Worm (Caenorhabditis elegans): Measurements from ENCODE around the gene gei-18.

Gene gei-18

ce11 chrIV:13984041-13984440, 1.7 kb upstream of the gei-18 start, which contains the start of gene tor-2:
Gene tor-2 (minus strand): TSS chrIV:13984141.
- TF ChIP-seq ceh-24 (tag; optimal IDR thresholded peaks at IDR 0.05), result no peak
- TF ChIP-seq hlh-8 (tag; optimal IDR thresholded peaks at IDR 0.05), result no peak
- TF ChIP-seq T23F11.4 (GFP tag; optimal IDR thresholded peaks at IDR 0.05), result no peak
- TF ChIP-seq unc-86 (tag; optimal IDR thresholded peaks at IDR 0.05), result no peak
- TF ChIP-seq syd-9 (tag; optimal IDR thresholded peaks at IDR 0.05), result no peak
- TF ChIP-seq unc-55 (GFP tag; optimal IDR thresholded peaks at IDR 0.05), result no peak
- no peak for TF ChIP-seq nhr-11 (tag; optimal IDR thresholded peaks at IDR 0.05)
- TF ChIP-seq ceh-30 (tag; optimal IDR thresholded peaks at IDR 0.05), result no peak
- TF ChIP-seq fkh-10 (GFP tag; optimal IDR thresholded peaks at IDR 0.05), result no peak
- TF ChIP-seq C38D4.7 (GFP tag; optimal IDR thresholded peaks at IDR 0.05), result no peak
- no peak for TF ChIP-seq ceh-31 (tag; optimal IDR thresholded peaks at IDR 0.05)

- TF ChIP-seq nhr-11 (tag; optimal IDR thresholded peaks at IDR 0.05) (no peak), ceh-31 (tag; optimal IDR thresholded peaks at IDR 0.05) (peak; percentile 78), pat-9 (tag; optimal IDR thresholded peaks at IDR 0.05) (no peak), ceh-18 (tag; optimal IDR thresholded peaks at IDR 0.05) (peak; percentile 79), eyg-1 (tag; optimal IDR thresholded peaks at IDR 0.05) (no peak), hlh-30 (tag; optimal IDR thresholded peaks at IDR 0.05; ENCODE audit: insufficient read depth) (peak; percentile 62), hlh-8 (tag; optimal IDR thresholded peaks at IDR 0.05) (no peak), pax-1 (tag; optimal IDR thresholded peaks at IDR 0.05) (no peak), mec-3 (tag; optimal IDR thresholded peaks at IDR 0.05; ENCODE audit: borderline replicate concordance) (no peak), dmd-4 (tag; optimal IDR thresholded peaks at IDR 0.05; ENCODE audit: borderline replicate concordance) (no peak), ttx-3 (tag; optimal IDR thresholded peaks at IDR 0.05) (no peak), lim-6 (tag; optimal IDR thresholded peaks at IDR 0.05) (no peak), ceh-9 (tag; optimal IDR thresholded peaks at IDR 0.05) (no peak), sdc-2 (tag; optimal IDR thresholded peaks at IDR 0.05) (no peak), ceh-19 (GFP tag; optimal IDR thresholded peaks at IDR 0.05) (no peak), hlh-6 (tag; optimal IDR thresholded peaks at IDR 0.05) (no peak), F13H6.1 (tag; optimal IDR thresholded peaks at IDR 0.05) (no peak), elt-2 (tag; optimal IDR thresholded peaks at IDR 0.05) (no peak), pros-1 (tag; optimal IDR thresholded peaks at IDR 0.05) (peak; percentile 48), ceh-14 (tag; optimal IDR thresholded peaks at IDR 0.05) (peak; percentile 41), Y22D7AL.16 (tag; optimal IDR thresholded peaks at IDR 0.05) (no peak), hlh-15 (tag; optimal IDR thresholded peaks at IDR 0.05) (no peak), unc-42 (tag; optimal IDR thresholded peaks at IDR 0.05) (peak; percentile 74), ceh-24 (tag; optimal IDR thresholded peaks at IDR 0.05) (no peak), K09A11.1 (tag; optimal IDR thresholded peaks at IDR 0.05; ENCODE audit: insufficient read depth) (no peak), C08G9.2 (tag; optimal IDR thresholded peaks at IDR 0.05) (no peak), ahr-1 (tag; optimal IDR thresholded peaks at IDR 0.05) (no peak), fkh-10 (GFP tag; optimal IDR thresholded peaks at IDR 0.05) (no peak), ztf-16 (tag; optimal IDR thresholded peaks at IDR 0.05) (no peak), pag-3 (tag; optimal IDR thresholded peaks at IDR 0.05; ENCODE audit: borderline replicate concordance) (no peak), elt-4 (tag; optimal IDR thresholded peaks at IDR 0.05) (no peak), ets-4 (tag; optimal IDR thresholded peaks at IDR 0.05) (peak; percentile 15), ceh-22 (tag; optimal IDR thresholded peaks at IDR 0.05) (no peak), tbx-2 (tag; optimal IDR thresholded peaks at IDR 0.05) (peak; percentile 84), pha-4 (tag; optimal IDR thresholded peaks at IDR 0.05) (no peak), ceh-45 (GFP tag; IDR thresholded peaks at IDR 0.05) (no peak), npax-4 (tag; optimal IDR thresholded peaks at IDR 0.05) (no peak), syd-9 (tag; optimal IDR thresholded peaks at IDR 0.05) (no peak), ceh-6 (GFP tag; optimal IDR thresholded peaks at IDR 0.05) (peak; percentile 8), unc-55 (GFP tag; optimal IDR thresholded peaks at IDR 0.05) (peak; percentile 79), sox-2 (GFP tag; IDR thresholded peaks at IDR 0.05) (no peak), ceh-34 (tag; optimal IDR thresholded peaks at IDR 0.05) (peak; percentile 55), ama-1 (optimal IDR thresholded peaks at IDR 0.05) (no peak), odd-2 (tag; optimal IDR thresholded peaks at IDR 0.05) (no peak), tbx-7 (tag; optimal IDR thresholded peaks at IDR 0.05) (no peak), C38D4.7 (GFP tag; optimal IDR thresholded peaks at IDR 0.05) (no peak), T23F11.4 (GFP tag; optimal IDR thresholded peaks at IDR 0.05) (no peak)
These were observed 2.4 kb downstream of the gei-18 start, which contains the start of gene dnbp-1 for ce11 chrIV:13979797-13980459. Gene dnbp-1 (minus strand): TSS chrIV:13979847.
